Worm (Caenorhabditis elegans): ENCODE measurements around the gene K08B12.1.

The K08B12.1 gene

ce11 chrV:6214465-6214864, 44.7 kb upstream of the K08B12.1 start (continued):
- TF ChIP-seq ets-4 (GFP tag; optimal IDR thresholded peaks at IDR 0.05), result no peak
- TF ChIP-seq F22D6.2 (tag; optimal IDR thresholded peaks at IDR 0.05), result no peak
- no peak for TF ChIP-seq F10E7.11 (tag; optimal IDR thresholded peaks at IDR 0.05)
- TF ChIP-seq nfyb-1 (GFP tag; IDR thresholded peaks at IDR 0.05), result no peak
- TF ChIP-seq zfh-2 (GFP tag; conservative IDR thresholded peaks at IDR 0.05), result no peak
- TF ChIP-seq F39B2.1 (GFP tag; IDR thresholded peaks at IDR 0.05), result no peak
- peak; percentile 6 for TF ChIP-seq tlf-1 (GFP tag; optimal IDR thresholded peaks at IDR 0.05)
- TF ChIP-seq Y67H2A.10 (GFP tag; conservative IDR thresholded peaks at IDR 0.05), result no peak
- no peak for TF ChIP-seq T26A5.8 (tag; optimal IDR thresholded peaks at IDR 0.05)
- TF ChIP-seq hsf-1 (GFP tag; IDR thresholded peaks at IDR 0.05), result peak; percentile 70
- no peak for TF ChIP-seq rec-8 (tag; optimal IDR thresholded peaks at IDR 0.05)
- no peak for TF ChIP-seq let-607 (tag; optimal IDR thresholded peaks at IDR 0.05)
- no peak for TF ChIP-seq bed-1 (GFP tag; IDR thresholded peaks at IDR 0.05)
- peak; percentile 95 for TF ChIP-seq xnd-1 (tag; optimal IDR thresholded peaks at IDR 0.05)
- no peak for TF ChIP-seq sptf-2 (GFP tag; optimal IDR thresholded peaks at IDR 0.05)
- no peak for TF ChIP-seq Y53G8AR.9 (GFP tag; conservative IDR thresholded peaks at IDR 0.05)
- no peak for TF ChIP-seq hlh-26 (GFP tag; conservative IDR thresholded peaks at IDR 0.05)
- TF ChIP-seq ceh-58 (GFP tag; IDR thresholded peaks at IDR 0.05), result no peak
- peak; percentile 33; the same call in 1 of the 2 replicates for TF ChIP-seq hmg-1.2 (GFP tag; IDR thresholded peaks at IDR 0.05)
- TF ChIP-seq egl-18 (GFP tag; IDR thresholded peaks at IDR 0.05), result no peak
- no peak for TF ChIP-seq nfya-2 (GFP tag; IDR thresholded peaks at IDR 0.05)
- TF ChIP-seq nhr-80 (tag; optimal IDR thresholded peaks at IDR 0.05), result no peak
- TF ChIP-seq nhr-120 (GFP tag; IDR thresholded peaks at IDR 0.05), result no peak
- TF ChIP-seq Y53F4B.3 (GFP tag; IDR thresholded peaks at IDR 0.05), result no peak
- no peak for TF ChIP-seq rpc-1 (optimal IDR thresholded peaks at IDR 0.05)
- TF ChIP-seq rpc-1 (tag; optimal IDR thresholded peaks at IDR 0.05), result no peak
- no peak for TF ChIP-seq nhr-27 (tag; optimal IDR thresholded peaks at IDR 0.05)
- no peak for TF ChIP-seq attf-3 (GFP tag; conservative IDR thresholded peaks at IDR 0.05)
- TF ChIP-seq akir-1 (GFP tag; optimal IDR thresholded peaks at IDR 0.05), result no peak
- TF ChIP-seq ceh-79 (tag; optimal IDR thresholded peaks at IDR 0.05), result no peak
- no peak for TF ChIP-seq lag-1 (GFP tag; IDR thresholded peaks at IDR 0.05)
- peak; percentile 63 for TF ChIP-seq snpc-3.4 (tag; optimal IDR thresholded peaks at IDR 0.05)
- TF ChIP-seq cebp-1 (GFP tag; IDR thresholded peaks at IDR 0.05), result no peak
- TF ChIP-seq cebp-1 (tag; optimal IDR thresholded peaks at IDR 0.05), result no peak
- no peak for TF ChIP-seq egl-44 (GFP tag; IDR thresholded peaks at IDR 0.05)

DNA sequence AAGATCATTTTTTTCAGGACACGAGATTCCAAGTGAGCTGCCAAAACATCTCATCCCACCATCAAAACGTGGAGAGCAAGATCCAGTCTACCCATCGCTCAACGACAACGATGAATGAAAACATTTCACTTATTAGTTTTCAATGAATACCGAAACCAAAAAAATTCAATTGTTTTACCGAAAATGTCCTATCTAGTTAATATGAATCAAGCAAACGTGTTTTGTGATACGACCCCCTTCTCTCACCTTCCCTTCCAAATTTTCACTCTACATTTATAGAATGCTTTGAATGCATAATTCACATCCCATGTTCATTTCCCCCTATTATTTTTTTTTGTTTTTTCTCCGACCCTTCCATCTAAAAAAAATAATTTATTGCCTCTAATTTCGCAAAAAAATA, 42.0 kb upstream of the K08B12.1 start:
- TF ChIP-seq lag-1 (GFP tag; IDR thresholded peaks at IDR 0.05) (no peak), K12H6.12 (tag; optimal IDR thresholded peaks at IDR 0.05) (no peak), D2030.7 (GFP tag; IDR thresholded peaks at IDR 0.05) (no peak), hrde-1 (tag; optimal IDR thresholded peaks at IDR 0.05; ENCODE audit: borderline replicate concordance) (no peak), akir-1 (GFP tag; optimal IDR thresholded peaks at IDR 0.05) (no peak), xnd-1 (tag; optimal IDR thresholded peaks at IDR 0.05) (no peak)

DNA sequence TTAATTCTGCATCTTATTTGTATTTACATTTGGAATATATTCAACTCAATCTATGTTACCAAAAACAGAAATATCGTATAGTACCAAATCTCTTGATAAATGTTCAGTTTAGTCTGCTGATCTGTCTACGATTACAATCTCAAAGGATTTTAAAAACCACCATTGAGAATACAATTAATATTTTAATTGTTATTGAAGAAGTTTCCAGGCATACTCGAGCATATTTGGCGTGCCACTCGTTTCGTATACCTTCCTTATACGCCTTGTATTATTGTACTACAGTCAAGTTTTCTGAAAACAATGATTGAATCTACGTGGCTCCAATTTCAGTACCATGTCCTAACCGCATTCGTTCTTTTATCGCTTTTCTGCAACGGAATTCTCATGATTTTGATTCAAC, 41.3 kb upstream of the K08B12.1 start, which contains the start of gene str-206:
TSS of gene str-206 (plus strand) at position 301 of the 400 bp plus-strand sequence.
- peak; percentile 28 for TF ChIP-seq repo-1 (tag; optimal IDR thresholded peaks at IDR 0.05)
- TF ChIP-seq mes-4 (tag; optimal IDR thresholded peaks at IDR 0.05), result no peak
- no peak for TF ChIP-seq F22D6.2 (tag; optimal IDR thresholded peaks at IDR 0.05)
- TF ChIP-seq B0261.1 (tag; optimal IDR thresholded peaks at IDR 0.05), result no peak
- no peak for TF ChIP-seq lin-40 (tag; optimal IDR thresholded peaks at IDR 0.05)
- no peak for TF ChIP-seq efl-1 (GFP tag; optimal IDR thresholded peaks at IDR 0.05)
